Worm (Caenorhabditis elegans): ENCODE results near the gene exc-14.

The exc-14 gene

ce11 chrV:5050073-5050599, 4.1 kb upstream of the exc-14 start:
- TF ChIP-seq nhr-77 (tag; optimal IDR thresholded peaks at IDR 0.05) (no peak), ceh-9 (tag; optimal IDR thresholded peaks at IDR 0.05) (no peak), lsy-12 (tag; optimal IDR thresholded peaks at IDR 0.05) (no peak), nhr-43 (tag; optimal IDR thresholded peaks at IDR 0.05; ENCODE audit: poor library complexity, severe bottlenecking) (no peak), pqm-1 (tag; optimal IDR thresholded peaks at IDR 0.05) (no peak), ztf-4 (tag; optimal IDR thresholded peaks at IDR 0.05) (no peak), unc-39 (tag; optimal IDR thresholded peaks at IDR 0.05) (no peak), aly-2 (tag; optimal IDR thresholded peaks at IDR 0.05) (no peak), unc-62 (GFP tag; optimal IDR thresholded peaks at IDR 0.05) (no peak), elt-2 (tag; optimal IDR thresholded peaks at IDR 0.05) (no peak), egl-5 (tag; optimal IDR thresholded peaks at IDR 0.05) (no peak)

ce11 chrV:5049333-5049942, 3.4 kb upstream of the exc-14 start, which contains the start of the genes pqn-51 and K11D12.14:
Gene pqn-51 (plus strand): TSS chrV:5049607.
Gene K11D12.14 (plus strand): TSS chrV:5049636.
- TF ChIP-seq elt-2 (tag; optimal IDR thresholded peaks at IDR 0.05) (peak; percentile 85), fkh-2 (tag; optimal IDR thresholded peaks at IDR 0.05) (no peak), ceh-28 (tag; optimal IDR thresholded peaks at IDR 0.05) (peak; percentile 74), fos-1 (tag; optimal IDR thresholded peaks at IDR 0.05) (no peak), ceh-16 (tag; optimal IDR thresholded peaks at IDR 0.05) (no peak), mml-1 (tag; optimal IDR thresholded peaks at IDR 0.05) (no peak), aly-2 (tag; optimal IDR thresholded peaks at IDR 0.05) (no peak), nhr-23 (tag; optimal IDR thresholded peaks at IDR 0.05) (peak; percentile 88), fkh-10 (GFP tag; optimal IDR thresholded peaks at IDR 0.05) (peak; percentile 84), pha-4 (tag; optimal IDR thresholded peaks at IDR 0.05) (peak; percentile 94), nhr-25 (tag; optimal IDR thresholded peaks at IDR 0.05) (peak; percentile 94), snpc-4 (tag; optimal IDR thresholded peaks at IDR 0.05) (peak; percentile 59), elt-1 (tag; optimal IDR thresholded peaks at IDR 0.05) (peak; percentile 72), daf-12 (tag; optimal IDR thresholded peaks at IDR 0.05) (no peak), ZK546.5 (tag; optimal IDR thresholded peaks at IDR 0.05) (peak; percentile 77), ama-1 (optimal IDR thresholded peaks at IDR 0.05) (peak; percentile 96), ceh-9 (tag; optimal IDR thresholded peaks at IDR 0.05) (no peak), nfya-1 (tag; optimal IDR thresholded peaks at IDR 0.05; ENCODE audit: insufficient read depth) (peak; percentile 95), nhr-67 (tag; optimal IDR thresholded peaks at IDR 0.05) (no peak), ztf-11 (tag; optimal IDR thresholded peaks at IDR 0.05) (peak; percentile 2), unc-62 (GFP tag; optimal IDR thresholded peaks at IDR 0.05) (peak; percentile 57), unc-39 (tag; optimal IDR thresholded peaks at IDR 0.05) (no peak), lin-15B (tag; optimal IDR thresholded peaks at IDR 0.05) (peak; percentile 90), nhr-237 (tag; optimal IDR thresholded peaks at IDR 0.05) (no peak), zag-1 (tag; optimal IDR thresholded peaks at IDR 0.05) (peak; percentile 9), pqm-1 (tag; optimal IDR thresholded peaks at IDR 0.05) (peak; percentile 81), nhr-76 (tag; optimal IDR thresholded peaks at IDR 0.05) (no peak), skn-1 (tag; optimal IDR thresholded peaks at IDR 0.05) (peak; percentile 77), lin-39 (tag; optimal IDR thresholded peaks at IDR 0.05) (peak; percentile 85), eor-1 (tag; optimal IDR thresholded peaks at IDR 0.05) (peak in 1 of 2 experiments; percentile 27), mdl-1 (tag; optimal IDR thresholded peaks at IDR 0.05) (no peak), nhr-77 (tag; optimal IDR thresholded peaks at IDR 0.05) (peak; percentile 49), nhr-11 (tag; optimal IDR thresholded peaks at IDR 0.05) (peak; percentile 86), egl-27 (tag; optimal IDR thresholded peaks at IDR 0.05) (peak; percentile 26), nhr-43 (tag; optimal IDR thresholded peaks at IDR 0.05; ENCODE audit: poor library complexity, severe bottlenecking) (peak; percentile 79), hmg-11 (tag; optimal IDR thresholded peaks at IDR 0.05) (peak; percentile 38), elt-3 (tag; optimal IDR thresholded peaks at IDR 0.05) (peak in 1 of 3 experiments; percentile 12), ztf-4 (tag; optimal IDR thresholded peaks at IDR 0.05) (peak; percentile 43), ceh-82 (tag; optimal IDR thresholded peaks at IDR 0.05) (peak; percentile 61), nhr-12 (tag; optimal IDR thresholded peaks at IDR 0.05) (no peak), R02D3.7 (tag; optimal IDR thresholded peaks at IDR 0.05) (peak; percentile 61), jun-1 (tag; optimal IDR thresholded peaks at IDR 0.05) (peak; percentile 95), lsy-12 (tag; optimal IDR thresholded peaks at IDR 0.05) (peak; percentile 77), egl-5 (tag; optimal IDR thresholded peaks at IDR 0.05) (peak; percentile 89), sea-2 (GFP tag; optimal IDR thresholded peaks at IDR 0.05) (peak; percentile 91), nhr-28 (tag; optimal IDR thresholded peaks at IDR 0.05) (no peak), tbx-2 (tag; optimal IDR thresholded peaks at IDR 0.05) (peak; percentile 85)

Data from whole organism, L3 larva.